Fruit fly (Drosophila melanogaster): ENCODE data around the gene RhoGEF64C.

RhoGEF64C gene

DNA sequence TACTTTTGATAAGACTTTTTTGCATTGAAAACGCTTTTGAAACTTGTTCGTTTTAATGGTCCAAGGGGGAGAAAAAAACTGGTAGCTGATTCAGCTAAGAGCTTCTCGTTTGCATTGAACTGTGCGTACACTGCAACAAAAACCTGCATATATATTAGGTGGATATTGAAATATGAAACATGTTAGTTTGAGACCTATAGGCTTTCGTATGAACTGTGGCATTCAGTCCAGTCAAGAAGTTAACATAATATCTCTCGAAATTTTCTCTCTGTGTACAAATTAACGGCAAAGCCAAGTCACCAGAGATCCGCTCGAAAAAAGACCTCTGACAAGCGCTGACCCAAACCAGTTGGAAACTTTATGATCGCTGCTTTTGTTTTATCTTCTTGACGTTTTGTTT is 5.4 kb downstream of the RhoGEF64C start (continued):
- TF ChIP-seq CG1603 (tag; optimal IDR thresholded peaks at IDR 0.05) (peak; percentile 87), h (optimal IDR thresholded peaks at IDR 0.05) (no peak), Atf3 (GFP tag; optimal IDR thresholded peaks at IDR 0.05) (peak; percentile 60), CG6175 (GFP tag; IDR thresholded peaks at IDR 0.05) (peak; percentile 75; the same call in 1 of the 3 replicates), ac (GFP tag; optimal IDR thresholded peaks at IDR 0.05) (no peak), jigr1 (GFP tag; IDR thresholded peaks at IDR 0.05) (peak; percentile 41; the same call in 1 of the 3 replicates), ase (GFP tag; IDR thresholded peaks at IDR 0.05) (peak; percentile 82), CG10462 (GFP tag; optimal IDR thresholded peaks at IDR 0.05) (peak; percentile 67), CG4424 (GFP tag; optimal IDR thresholded peaks at IDR 0.05) (peak; percentile 79), CG10147 (GFP tag; optimal IDR thresholded peaks at IDR 0.05) (peak; percentile 76), CG13123 (GFP tag; optimal IDR thresholded peaks at IDR 0.05) (peak; percentile 58), CG9609 (GFP tag; optimal IDR thresholded peaks at IDR 0.05) (peak; percentile 84), MESR4 (GFP tag; optimal IDR thresholded peaks at IDR 0.05) (peak; percentile 11), Oli (tag; optimal IDR thresholded peaks at IDR 0.05) (peak; percentile 89), Stat92E (GFP tag; optimal IDR thresholded peaks at IDR 0.05) (no peak), CG17385 (GFP tag; optimal IDR thresholded peaks at IDR 0.05) (peak; percentile 82), bab2 (GFP tag; optimal IDR thresholded peaks at IDR 0.05) (peak; percentile 81), NK7.1 (GFP tag; optimal IDR thresholded peaks at IDR 0.05) (peak; percentile 53), her (GFP tag; optimal IDR thresholded peaks at IDR 0.05) (peak; percentile 86), otp (GFP tag; IDR thresholded peaks at IDR 0.05) (peak; percentile 86), Hey (tag; optimal IDR thresholded peaks at IDR 0.05) (peak; percentile 50), CG31388 (GFP tag; optimal IDR thresholded peaks at IDR 0.05) (peak; percentile 49), HmgZ (tag; optimal IDR thresholded peaks at IDR 0.05) (peak; percentile 76), Antp (GFP tag; optimal IDR thresholded peaks at IDR 0.05) (peak; percentile 79), tna (GFP tag; IDR thresholded peaks at IDR 0.05; ENCODE audit: partially characterized antibody) (no peak), CG17361 (GFP tag; IDR thresholded peaks at IDR 0.05) (peak; percentile 74), gsb (GFP tag; IDR thresholded peaks at IDR 0.05) (peak; percentile 79), Poxn (GFP tag; IDR thresholded peaks at IDR 0.05) (no peak), D19A (tag; optimal IDR thresholded peaks at IDR 0.05) (peak; percentile 72), slp2 (GFP tag; optimal IDR thresholded peaks at IDR 0.05) (peak; percentile 78), CG4404 (GFP tag; IDR thresholded peaks at IDR 0.05) (0 out of 2 replicates have a peak, but pooled peaks have one; percentile 38), dm (GFP tag; optimal IDR thresholded peaks at IDR 0.05) (peak; percentile 64), sna (GFP tag; IDR thresholded peaks at IDR 0.05; ENCODE audit: partially characterized antibody) (no peak), CG9437 (GFP tag; optimal IDR thresholded peaks at IDR 0.05) (peak; percentile 73), Atf6 (GFP tag; IDR thresholded peaks at IDR 0.05) (peak; percentile 87), insv (GFP tag; optimal IDR thresholded peaks at IDR 0.05) (no peak), sim (GFP tag; IDR thresholded peaks at IDR 0.05) (no peak; the same call in 1 of the 2 replicates), CG16779 (GFP tag; IDR thresholded peaks at IDR 0.05) (peak; percentile 69), CG32772 (GFP tag; IDR thresholded peaks at IDR 0.05) (peak; percentile 83), CG12659 (GFP tag; optimal IDR thresholded peaks at IDR 0.05) (peak; percentile 87), p53 (GFP tag; optimal IDR thresholded peaks at IDR 0.05) (no peak), run (tag; optimal IDR thresholded peaks at IDR 0.05) (peak; percentile 44), CG34224 (GFP tag; IDR thresholded peaks at IDR 0.05; ENCODE audit: partially characterized antibody) (no peak), klu (GFP tag; IDR thresholded peaks at IDR 0.05) (peak; percentile 53; the same call in 1 of the 2 replicates), CG6683 (GFP tag; optimal IDR thresholded peaks at IDR 0.05) (peak; percentile 40), CG15479 (GFP tag; optimal IDR thresholded peaks at IDR 0.05) (no peak), Drgx (GFP tag; IDR thresholded peaks at IDR 0.05) (peak; percentile 81), CG12942 (GFP tag; optimal IDR thresholded peaks at IDR 0.05) (peak; percentile 66), pita (GFP tag; optimal IDR thresholded peaks at IDR 0.05) (no peak), hth (optimal IDR thresholded peaks at IDR 0.05) (no peak), E2f2 (GFP tag; IDR thresholded peaks at IDR 0.05) (peak; percentile 57; the same call in 1 of the 2 replicates), CG5953 (GFP tag; IDR thresholded peaks at IDR 0.05) (peak; percentile 81)
